Worm (Caenorhabditis elegans) whole organism, L4 larva: ENCODE data around the gene F54C9.14.
A peak's percentile ranks its signal among the peaks of the same experiment; 100 is the strongest.

Experiments used
- F10B5.3 ChIP-seq: sonication (generic microtip); optimal IDR thresholded peaks from 2 replicates; lab custom pipeline; 2016; ENCODE audit warnings: mild to moderate bottlenecking, missing genetic modification characterization, missing compliant biosample characterization
- F26F4.8 ChIP-seq: fragments of 200-800 bp; sonication (Bioruptor generic); conservative IDR thresholded peaks from 2 replicates; pipeline ENCODE4 v1.3.6; 2022; ENCODE audit warnings: missing genetic modification characterization, missing compliant biosample characterization
- F37D6.2 ChIP-seq: sonication (generic microtip); optimal IDR thresholded peaks from 2 replicates; lab custom pipeline; 2016; ENCODE audit warnings: mild to moderate bottlenecking, missing genetic modification characterization, missing compliant biosample characterization
- R02D3.7 ChIP-seq: fragments of 150-350 bp; sonication (generic microtip); optimal IDR thresholded peaks from 3 replicates; lab custom pipeline; 2014; ENCODE audit warnings: missing biosample characterization, missing genetic modification characterization
- T20F7.1 ChIP-seq: fragments of 200-800 bp; sonication (Bioruptor generic); optimal IDR thresholded peaks from 2 replicates; lab custom pipeline; 2018; ENCODE audit warnings: mild to moderate bottlenecking, missing genetic modification characterization, missing compliant biosample characterization
- T26A8.4 ChIP-seq: fragments of 200-800 bp; sonication (Bioruptor generic); IDR thresholded peaks from 2 replicates; pipeline ENCODE4 v1.3.6; 2022; ENCODE audit warnings: missing genetic modification characterization, missing compliant biosample characterization
- Y105C5A.15 ChIP-seq: fragments of 200-800 bp; sonication (Bioruptor generic); IDR thresholded peaks from 2 replicates; pipeline ENCODE4 v1.3.6; 2022; ENCODE audit warnings: missing genetic modification characterization, missing compliant biosample characterization
- Y48G9A.11 ChIP-seq: fragments of 200-800 bp; sonication (Bioruptor generic); IDR thresholded peaks from 2 replicates; pipeline ENCODE4 v1.3.6; 2022; ENCODE audit warnings: missing genetic modification reagents, missing genetic modification characterization, missing compliant biosample characterization
- Y5F2A.4 ChIP-seq: fragments of 200-800 bp; sonication (Bioruptor generic); optimal IDR thresholded peaks from 2 replicates; lab custom pipeline; 2018; ENCODE audit warnings: mild to moderate bottlenecking, missing genetic modification characterization, missing compliant biosample characterization
- aly-2 ChIP-seq: sonication (generic microtip); optimal IDR thresholded peaks from 2 replicates; lab custom pipeline; 2018; ENCODE audit warnings: missing biosample characterization, missing genetic modification characterization
- ama-1 ChIP-seq: fragments of 150-350 bp; optimal IDR thresholded peaks from 2 replicates; lab custom pipeline; 2014; ENCODE audit warnings: inconsistent platforms, mixed read lengths
- arid-1 ChIP-seq: fragments of 200-800 bp; sonication (Bioruptor generic); conservative IDR thresholded peaks from 2 replicates; pipeline ENCODE4 v1.3.6; 2022; ENCODE audit warnings: missing genetic modification reagents, missing genetic modification characterization, missing compliant biosample characterization
- attf-4 ChIP-seq: sonication (generic microtip); optimal IDR thresholded peaks from 3 replicates; lab custom pipeline; 2017; ENCODE audit warnings: missing biosample characterization, missing genetic modification characterization
- ceh-20 ChIP-seq: fragments of 200-800 bp; sonication (Bioruptor generic); IDR thresholded peaks from 2 replicates; pipeline ENCODE4 v1.3.6; 2022; ENCODE audit warnings: missing genetic modification reagents, missing genetic modification characterization, missing compliant biosample characterization
- cey-2 ChIP-seq: sonication (generic microtip); optimal IDR thresholded peaks from 3 replicates; lab custom pipeline; 2017; ENCODE audit warnings: missing genetic modification characterization, mild to moderate bottlenecking, missing compliant biosample characterization, antibody characterized with exemption, borderline replicate concordance; ENCODE audit not compliant: insufficient read depth
- daf-12 ChIP-seq: fragments of 150-350 bp; optimal IDR thresholded peaks from 2 replicates; lab custom pipeline; 2014; ENCODE audit warnings: missing biosample characterization, missing genetic modification reagents, missing genetic modification characterization
- dmd-8 ChIP-seq: fragments of 200-800 bp; sonication (Bioruptor generic); IDR thresholded peaks from 2 replicates; pipeline ENCODE4 v1.3.6; 2022; ENCODE audit warnings: missing genetic modification characterization, missing compliant biosample characterization
- dmd-9 ChIP-seq: fragments of 200-800 bp; sonication (Bioruptor generic); IDR thresholded peaks from 2 replicates; pipeline ENCODE4 v1.3.6; 2022; ENCODE audit warnings: missing genetic modification reagents, missing genetic modification characterization, missing compliant biosample characterization
- dpl-1 ChIP-seq: fragments of 150-350 bp; optimal IDR thresholded peaks from 2 replicates; lab custom pipeline; 2014; ENCODE audit warnings: missing biosample characterization, missing genetic modification reagents, missing genetic modification characterization
- egl-27 ChIP-seq: sonication (generic microtip); optimal IDR thresholded peaks from 3 replicates; lab custom pipeline; 2017; ENCODE audit warnings: missing biosample characterization, missing genetic modification reagents, missing genetic modification characterization
- egl-43 ChIP-seq: fragments of 200-800 bp; sonication (Bioruptor generic); IDR thresholded peaks from 2 replicates; pipeline ENCODE4 v1.3.6; 2022; ENCODE audit warnings: missing genetic modification reagents, missing genetic modification characterization, missing compliant biosample characterization
- gei-8 ChIP-seq: fragments of 200-800 bp; sonication (Bioruptor generic); optimal IDR thresholded peaks from 2 replicates; lab custom pipeline; 2018; ENCODE audit warnings: mild to moderate bottlenecking, missing genetic modification characterization, missing compliant biosample characterization
- hif-1 ChIP-seq, 2 experiments: sonication (generic microtip); optimal IDR thresholded peaks; 2 replicates each; lab custom pipeline; 2016 to 2017; ENCODE audit warnings: missing compliant biosample characterization in 2 of 2, missing genetic modification characterization in 2 of 2, missing genetic modification reagents in 2 of 2, missing genotype in 2 of 2, mild to moderate bottlenecking in 1 of 2
- jun-1 ChIP-seq: fragments of 150-350 bp; optimal IDR thresholded peaks from 2 replicates; lab custom pipeline; 2014; ENCODE audit warnings: missing biosample characterization, missing genetic modification reagents, missing genetic modification characterization
- lin-38 ChIP-seq: fragments of 200-800 bp; sonication (Bioruptor generic); IDR thresholded peaks from 2 replicates; pipeline ENCODE4 v1.3.6; 2022; ENCODE audit warnings: missing genetic modification reagents, missing genetic modification characterization, missing compliant biosample characterization
- lin-39 ChIP-seq: fragments of 150-350 bp; optimal IDR thresholded peaks from 2 replicates; lab custom pipeline; 2014; ENCODE audit warnings: missing biosample characterization, missing genetic modification reagents, missing genetic modification characterization
- lir-3 ChIP-seq: sonication (generic microtip); optimal IDR thresholded peaks from 2 replicates; lab custom pipeline; 2016; ENCODE audit warnings: mild to moderate bottlenecking, missing genetic modification characterization, missing compliant biosample characterization
- mxl-2 ChIP-seq: fragments of 200-800 bp; sonication (Bioruptor generic); conservative IDR thresholded peaks from 2 replicates; pipeline ENCODE4 v1.3.6; 2022; ENCODE audit warnings: missing genetic modification reagents, missing genetic modification characterization, missing compliant biosample characterization
- nhr-10 ChIP-seq: fragments of 150-350 bp; optimal IDR thresholded peaks from 2 replicates; lab custom pipeline; 2014; ENCODE audit warnings: missing biosample characterization, missing genetic modification characterization
- nhr-41 ChIP-seq: fragments of 200-800 bp; sonication (Bioruptor generic); IDR thresholded peaks from 2 replicates; pipeline ENCODE4 v1.3.6; 2022; ENCODE audit warnings: missing genetic modification reagents, missing genetic modification characterization, missing compliant biosample characterization
- nhr-48 ChIP-seq: sonication (generic microtip); optimal IDR thresholded peaks from 2 replicates; lab custom pipeline; 2016; ENCODE audit warnings: mild to moderate bottlenecking, missing genetic modification characterization, missing compliant biosample characterization
- nhr-6 ChIP-seq: fragments of 150-350 bp; optimal IDR thresholded peaks from 2 replicates; lab custom pipeline; 2014; ENCODE audit warnings: missing biosample characterization, missing genetic modification characterization
- nhr-76 ChIP-seq: fragments of 150-350 bp; optimal IDR thresholded peaks from 2 replicates; lab custom pipeline; 2014; ENCODE audit warnings: missing biosample characterization, missing genetic modification characterization
- saeg-2 ChIP-seq: fragments of 200-800 bp; sonication (Bioruptor generic); IDR thresholded peaks from 2 replicates; pipeline ENCODE4 v1.3.6; 2022; ENCODE audit warnings: missing genetic modification reagents, missing genetic modification characterization, missing compliant biosample characterization
- set-16 ChIP-seq: fragments of 200-800 bp; sonication (Bioruptor generic); IDR thresholded peaks from 2 replicates; pipeline ENCODE4 v1.3.6; 2022; ENCODE audit warnings: missing genetic modification reagents, missing genetic modification characterization, missing compliant biosample characterization
- snpc-4 ChIP-seq: fragments of 150-350 bp; optimal IDR thresholded peaks from 2 replicates; lab custom pipeline; 2014; ENCODE audit warnings: missing biosample characterization, missing genetic modification characterization
- spr-1 ChIP-seq: sonication (generic microtip); optimal IDR thresholded peaks from 2 replicates; lab custom pipeline; 2016; ENCODE audit warnings: mild to moderate bottlenecking, missing genetic modification characterization, missing compliant biosample characterization
- tra-1 ChIP-seq: fragments of 200-800 bp; sonication (Bioruptor generic); IDR thresholded peaks from 2 replicates; pipeline ENCODE4 v1.3.6; 2022; ENCODE audit warnings: missing genetic modification reagents, missing genetic modification characterization, missing compliant biosample characterization
- unc-62 ChIP-seq, 3 experiments: fragments of 150-350 bp in 1 of 3; sonication (generic microtip); optimal IDR thresholded peaks in 2 of 3; peaks in 1 of 3; 1 replicate in 1 of 3; 2 replicates in 2 of 3; lab custom pipeline; 2014 to 2017; ENCODE audit warnings: missing biosample characterization in 3 of 3, missing genetic modification characterization in 3 of 3, missing genetic modification reagents in 3 of 3, missing genotype in 1 of 3
- vab-7 ChIP-seq: fragments of 200-800 bp; sonication (Bioruptor generic); IDR thresholded peaks from 2 replicates; pipeline ENCODE4 v1.3.6; 2022; ENCODE audit warnings: missing genetic modification reagents, missing genetic modification characterization, missing compliant biosample characterization
- zfp-2 ChIP-seq: sonication (generic microtip); optimal IDR thresholded peaks from 2 replicates; lab custom pipeline; 2016; ENCODE audit warnings: mild to moderate bottlenecking, missing genetic modification characterization, missing compliant biosample characterization
- zfp-3 ChIP-seq: fragments of 200-800 bp; sonication (Bioruptor generic); conservative IDR thresholded peaks from 2 replicates; pipeline ENCODE4 v1.3.6; 2022; ENCODE audit warnings: missing genetic modification reagents, missing genetic modification characterization, missing compliant biosample characterization
- zip-11 ChIP-seq: fragments of 200-800 bp; sonication (Bioruptor generic); IDR thresholded peaks from 2 replicates; pipeline ENCODE4 v1.3.6; 2022; ENCODE audit warnings: missing genetic modification characterization, missing compliant biosample characterization
- ztf-7 ChIP-seq: fragments of 150-350 bp; optimal IDR thresholded peaks from 2 replicates; lab custom pipeline; 2014; ENCODE audit warnings: missing biosample characterization, missing genetic modification characterization

The F54C9.14 gene

DNA sequence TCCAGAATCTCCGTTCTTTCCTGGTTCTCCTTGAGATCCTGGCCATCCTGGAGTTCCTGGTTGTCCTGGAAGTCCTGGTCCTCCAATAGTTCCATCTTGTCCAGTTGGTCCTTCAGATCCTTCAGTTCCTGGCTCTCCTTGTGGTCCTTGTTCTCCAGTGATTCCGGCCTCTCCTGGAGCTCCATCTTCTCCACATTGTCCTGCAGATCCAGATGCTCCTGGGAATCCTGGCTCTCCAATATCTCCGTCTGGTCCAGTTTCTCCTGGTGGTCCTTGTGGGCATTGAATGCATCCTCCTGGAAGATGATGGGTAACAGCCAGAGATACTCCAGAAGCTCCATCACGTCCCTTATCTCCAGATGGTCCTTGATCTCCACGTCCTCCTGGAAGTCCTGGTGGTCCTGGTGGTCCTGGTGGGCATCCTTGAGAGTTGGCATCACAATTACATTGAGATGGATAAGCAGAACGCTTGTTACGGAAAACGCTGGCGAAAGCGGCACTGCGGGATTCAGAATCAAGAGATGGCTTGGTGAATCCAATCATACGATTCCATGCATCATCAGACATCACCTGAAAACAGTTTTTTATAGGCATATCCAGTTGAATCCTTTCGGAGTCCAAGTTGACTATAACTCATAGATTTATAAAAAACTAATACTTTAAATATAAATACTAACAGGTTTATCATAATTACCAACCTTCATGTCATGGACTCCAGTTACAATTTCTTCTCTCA is 6.3 kb downstream of the F54C9.14 start:
- TF ChIP-seq set-16 (GFP tag; lab: Robert Waterston, UW) (peak; percentile 63), egl-43 (GFP tag; lab: Robert Waterston, UW) (0 out of 2 replicates have a peak, but pooled peaks have one; percentile 69), arid-1 (GFP tag; lab: Robert Waterston, UW) (no peak), saeg-2 (0 out of 2 replicates have a peak, but pooled peaks have one; percentile 19), nhr-6 (no peak), spr-1 (tag; lab: Kevin White, UChicago) (no peak), lir-3 (tag; lab: Kevin White, UChicago) (no peak), lin-38 (GFP tag; lab: Robert Waterston, UW) (no peak), unc-62 (GFP tag; optimal IDR thresholded peaks at IDR 0.05 in 1 of 2; lab: Kevin White, UChicago) (peak in 1 of 2 experiments; percentile 69), unc-62 (tag; optimal IDR thresholded peaks at IDR 0.05; lab: Kevin White, UChicago) (no peak), ztf-7 (no peak), T26A8.4 (GFP tag; lab: Robert Waterston, UW) (peak; percentile 53; the same call in 1 of the 2 replicates), vab-7 (GFP tag; lab: Robert Waterston, UW) (no peak), jun-1 (tag; lab: Kevin White, UChicago) (no peak), nhr-76 (tag; lab: Kevin White, UChicago) (no peak), cey-2 (tag; lab: Kevin White, UChicago) (no peak)

DNA sequence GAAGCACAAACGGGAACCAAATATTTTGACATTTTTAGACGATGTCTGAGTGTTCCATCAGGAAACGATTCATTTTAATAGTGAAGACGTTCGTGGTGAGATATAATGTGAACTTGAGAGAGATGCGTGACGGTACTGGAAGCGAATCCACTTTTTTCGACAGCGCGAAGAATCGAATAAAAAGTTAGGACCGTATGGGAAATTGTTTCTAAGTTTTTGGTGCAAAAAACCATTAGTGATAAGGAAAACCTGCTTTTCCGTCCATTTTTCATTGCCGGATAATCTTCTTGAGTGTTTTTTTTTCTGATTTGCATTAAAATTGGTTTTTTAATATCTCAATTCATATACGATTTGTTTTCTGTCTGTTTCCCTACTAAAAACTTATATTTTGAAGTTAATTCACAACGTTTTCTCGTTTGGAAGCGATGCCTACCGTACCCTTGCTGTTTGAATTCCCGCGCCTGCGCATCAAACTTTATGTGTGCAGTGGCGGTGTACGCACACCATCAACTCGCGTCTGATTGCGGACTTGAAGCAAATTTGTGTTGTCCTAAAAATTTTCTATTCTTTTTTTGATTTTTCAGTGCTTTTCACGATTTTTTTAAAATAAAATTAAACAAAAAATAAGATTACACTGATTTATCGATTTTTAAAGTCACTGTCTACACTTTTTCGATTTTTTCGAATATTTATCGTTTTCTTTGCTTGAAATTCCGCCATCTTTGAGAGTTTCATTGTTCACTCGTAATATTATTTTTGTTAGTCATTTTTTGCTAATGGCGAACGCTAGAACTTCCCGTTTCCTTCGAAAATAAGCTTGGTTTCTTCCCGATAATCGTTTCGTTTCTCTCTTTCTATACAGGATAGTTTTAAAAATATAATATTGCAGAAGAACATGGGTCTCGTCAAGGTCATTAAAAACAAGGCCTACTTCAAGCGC is 7.2 kb downstream of the F54C9.14 start, which contains the start of the genes col-38 and rpl-5:
TSS of gene col-38 (minus strand) at position 51 of the 940 bp plus-strand sequence.
TSS of gene rpl-5 (plus strand) at position 890 of the 940 bp plus-strand sequence.
- TF ChIP-seq dmd-8 (GFP tag; lab: Robert Waterston, UW) (no peak), gei-8 (GFP tag; lab: Kevin White, UChicago) (no peak), egl-27 (no peak), aly-2 (tag; lab: Kevin White, UChicago) (no peak), hif-1 (tag; optimal IDR thresholded peaks at IDR 0.05; lab: Kevin White, UChicago) (peak in 1 of 2 experiments; percentile 78), set-16 (GFP tag; lab: Robert Waterston, UW) (no peak), ama-1 (peak; percentile 65), nhr-76 (tag; lab: Kevin White, UChicago) (no peak), R02D3.7 (tag; lab: Kevin White, UChicago) (no peak), zip-11 (GFP tag; lab: Robert Waterston, UW) (no peak), F37D6.2 (tag; lab: Kevin White, UChicago) (peak; percentile 49), unc-62 (GFP tag; optimal IDR thresholded peaks at IDR 0.05 in 1 of 2; lab: Kevin White, UChicago) (peak in 1 of 2 experiments; percentile 96), unc-62 (tag; optimal IDR thresholded peaks at IDR 0.05; lab: Kevin White, UChicago) (no peak), Y105C5A.15 (GFP tag; lab: Robert Waterston, UW) (no peak), tra-1 (no peak), attf-4 (tag; lab: Kevin White, UChicago) (no peak), dmd-9 (GFP tag; lab: Robert Waterston, UW) (no peak), mxl-2 (GFP tag; lab: Robert Waterston, UW) (no peak), Y5F2A.4 (GFP tag; lab: Kevin White, UChicago) (no peak), saeg-2 (no peak), F26F4.8 (GFP tag; lab: Robert Waterston, UW) (no peak), dpl-1 (GFP tag; lab: Kevin White, UChicago) (peak; percentile 96), lin-39 (tag; lab: Kevin White, UChicago) (no peak), F10B5.3 (no peak), nhr-10 (tag; lab: Kevin White, UChicago) (no peak), ztf-7 (no peak), Y48G9A.11 (GFP tag; lab: Robert Waterston, UW) (no peak), nhr-41 (GFP tag; lab: Robert Waterston, UW) (no peak), lir-3 (tag; lab: Kevin White, UChicago) (no peak), ceh-20 (GFP tag; lab: Robert Waterston, UW) (no peak), zfp-3 (GFP tag; lab: Robert Waterston, UW) (0 out of 2 replicates have a peak, but pooled peaks have one; percentile 65), zfp-2 (tag; lab: Kevin White, UChicago) (peak; percentile 87), snpc-4 (tag; lab: Kevin White, UChicago) (no peak), nhr-48 (tag; lab: Kevin White, UChicago) (peak; percentile 55), vab-7 (GFP tag; lab: Robert Waterston, UW) (no peak), T20F7.1 (GFP tag; lab: Kevin White, UChicago) (no peak), daf-12 (tag; lab: Kevin White, UChicago) (no peak)
